Worm (Caenorhabditis elegans): ENCODE measurements around the gene sptl-3.

Gene sptl-3

ce11 chrV:13899213-13899612 lies 6.1 kb downstream of the sptl-3 start, which contains the start of gene oac-3:
Gene oac-3, plus strand, starts transcription at chrV:13899513.
- no peak for TF ChIP-seq sptf-1 (tag; optimal IDR thresholded peaks at IDR 0.05)
- no peak for TF ChIP-seq lin-32 (GFP tag; optimal IDR thresholded peaks at IDR 0.05)
- TF ChIP-seq unc-39 (tag; optimal IDR thresholded peaks at IDR 0.05): no peak
- no peak for TF ChIP-seq elt-3 (tag; optimal IDR thresholded peaks at IDR 0.05)
- no peak for TF ChIP-seq nhr-76 (tag; optimal IDR thresholded peaks at IDR 0.05)
- no peak for TF ChIP-seq mab-5 (tag; optimal IDR thresholded peaks at IDR 0.05)
- no peak for TF ChIP-seq drap-1 (GFP tag; optimal IDR thresholded peaks at IDR 0.05)
- TF ChIP-seq cnd-1 (tag; optimal IDR thresholded peaks at IDR 0.05): no peak
- no peak for TF ChIP-seq lin-13 (tag; optimal IDR thresholded peaks at IDR 0.05)
- TF ChIP-seq sem-2 (GFP tag; optimal IDR thresholded peaks at IDR 0.05): no peak
- no peak for TF ChIP-seq ceh-83 (GFP tag; optimal IDR thresholded peaks at IDR 0.05)
- TF ChIP-seq ham-2 (GFP tag; optimal IDR thresholded peaks at IDR 0.05): no peak
- no peak for TF ChIP-seq pha-4 (tag; optimal IDR thresholded peaks at IDR 0.05)

ce11 chrV:13902495-13902894 lies 9.4 kb downstream of the sptl-3 start, which contains the start of gene C06B3.1:
Gene C06B3.1, plus strand, starts transcription at chrV:13902795.
- no peak for TF ChIP-seq sem-2 (GFP tag; optimal IDR thresholded peaks at IDR 0.05)
- TF ChIP-seq nhr-2 (tag; optimal IDR thresholded peaks at IDR 0.05): no peak
- no peak for TF ChIP-seq blmp-1 (tag; optimal IDR thresholded peaks at IDR 0.05)
- no peak for TF ChIP-seq nhr-12 (tag; optimal IDR thresholded peaks at IDR 0.05)
- TF ChIP-seq tbx-8 (GFP tag; optimal IDR thresholded peaks at IDR 0.05): no peak
- no peak for TF ChIP-seq ceh-43 (GFP tag; optimal IDR thresholded peaks at IDR 0.05)
- no peak for TF ChIP-seq pha-4 (tag; optimal IDR thresholded peaks at IDR 0.05)
- TF ChIP-seq lsy-2 (tag; optimal IDR thresholded peaks at IDR 0.05): no peak
- TF ChIP-seq cnd-1 (tag; optimal IDR thresholded peaks at IDR 0.05): no peak
- no peak for TF ChIP-seq drap-1 (GFP tag; optimal IDR thresholded peaks at IDR 0.05)
- no peak for TF ChIP-seq nhr-28 (tag; optimal IDR thresholded peaks at IDR 0.05)
- no peak for TF ChIP-seq lin-13 (tag; optimal IDR thresholded peaks at IDR 0.05)
- no peak for TF ChIP-seq nhr-237 (tag; optimal IDR thresholded peaks at IDR 0.05)
- no peak for TF ChIP-seq unc-120 (tag; optimal IDR thresholded peaks at IDR 0.05; ENCODE audit: poor library complexity, severe bottlenecking)
- no peak for TF ChIP-seq sptf-1 (tag; optimal IDR thresholded peaks at IDR 0.05)
- no peak for TF ChIP-seq bed-3 (GFP tag; optimal IDR thresholded peaks at IDR 0.05)
- TF ChIP-seq M03D4.4 (tag; optimal IDR thresholded peaks at IDR 0.05): no peak

- TF ChIP-seq snpc-4 (tag; optimal IDR thresholded peaks at IDR 0.05) (no peak), unc-62 (GFP tag; optimal IDR thresholded peaks at IDR 0.05) (no peak), unc-120 (tag; optimal IDR thresholded peaks at IDR 0.05; ENCODE audit: poor library complexity, severe bottlenecking) (no peak), ces-1 (GFP tag; optimal IDR thresholded peaks at IDR 0.05) (no peak), lsy-2 (tag; optimal IDR thresholded peaks at IDR 0.05) (no peak), unc-39 (tag; optimal IDR thresholded peaks at IDR 0.05) (no peak), M03D4.4 (tag; optimal IDR thresholded peaks at IDR 0.05) (no peak), blmp-1 (tag; optimal IDR thresholded peaks at IDR 0.05) (no peak), bed-3 (GFP tag; optimal IDR thresholded peaks at IDR 0.05) (no peak), ceh-39 (tag; optimal IDR thresholded peaks at IDR 0.05) (no peak)
Measured at ce11 chrV:13904446-13904845, 11.3 kb downstream of the sptl-3 start, which contains the start of gene stdh-3. Gene stdh-3, plus strand, starts transcription at chrV:13904611.

ce11 chrV:13906166-13906565 lies 13.0 kb downstream of the sptl-3 start, which contains the start of gene stdh-1:
Gene stdh-1, plus strand, starts transcription at chrV:13906492.
- TF ChIP-seq tbx-8 (GFP tag; optimal IDR thresholded peaks at IDR 0.05): no peak
- TF ChIP-seq ces-1 (GFP tag; optimal IDR thresholded peaks at IDR 0.05): peak; percentile 79
- TF ChIP-seq nhr-2 (tag; optimal IDR thresholded peaks at IDR 0.05): no peak

- TF ChIP-seq elt-3 (tag; optimal IDR thresholded peaks at IDR 0.05) (no peak), lsy-2 (tag; optimal IDR thresholded peaks at IDR 0.05) (no peak), lin-32 (GFP tag; optimal IDR thresholded peaks at IDR 0.05) (no peak), ceh-43 (GFP tag; optimal IDR thresholded peaks at IDR 0.05) (no peak)
Measured at ce11 chrV:13907557-13908104, 14.5 kb downstream of the sptl-3 start.

- no peak for TF ChIP-seq lsy-2 (tag; optimal IDR thresholded peaks at IDR 0.05)
- no peak for TF ChIP-seq nhr-76 (tag; optimal IDR thresholded peaks at IDR 0.05)
- TF ChIP-seq ceh-39 (tag; optimal IDR thresholded peaks at IDR 0.05): no peak
- no peak for TF ChIP-seq nhr-237 (tag; optimal IDR thresholded peaks at IDR 0.05)
Measured at ce11 chrV:13908120-13908915, 15.2 kb downstream of the sptl-3 start.
